Fruit fly (Drosophila melanogaster): ENCODE measurements around the gene Ndc1.

The Ndc1 gene

DNA sequence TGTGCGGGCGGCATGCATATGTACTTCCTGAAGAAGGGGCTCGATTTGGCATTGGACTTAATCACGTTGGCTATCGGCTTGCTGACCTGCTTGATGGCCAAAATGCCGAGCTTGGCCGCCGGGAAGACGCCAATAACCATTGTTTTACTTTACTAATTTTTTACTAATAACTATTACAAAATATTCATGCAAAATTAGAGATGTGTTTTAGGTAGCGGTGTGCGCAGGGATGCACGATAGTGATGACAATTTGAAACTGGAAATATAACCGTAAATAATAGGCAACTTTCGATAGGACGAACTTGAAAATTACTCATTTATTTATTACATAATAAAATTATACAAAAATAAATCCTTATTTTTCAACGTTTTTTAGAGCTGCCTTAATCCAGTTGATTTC lies 3.2 kb downstream of the Ndc1 start, which contains the start of gene CG13601 (continued):
- TF ChIP-seq emc (GFP tag; optimal IDR thresholded peaks at IDR 0.05) (no peak), CG12744 (GFP tag; optimal IDR thresholded peaks at IDR 0.05) (no peak), fd96Cb (tag; optimal IDR thresholded peaks at IDR 0.05) (no peak), dpn (GFP tag; optimal IDR thresholded peaks at IDR 0.05) (peak in 1 of 2 experiments; percentile 35), CG8478 (optimal IDR thresholded peaks at IDR 0.05) (no peak), sens (GFP tag) (peak; percentile 55), Eip74EF (GFP tag; optimal IDR thresholded peaks at IDR 0.05) (peak in 1 of 2 experiments; percentile 25), Gug (GFP tag; IDR thresholded peaks at IDR 0.05) (peak; percentile 56; the same call in 1 of the 4 replicates), CG6689 (GFP tag; IDR thresholded peaks at IDR 0.05) (no peak), CG12942 (GFP tag; optimal IDR thresholded peaks at IDR 0.05) (no peak), CG34376 (GFP tag; optimal IDR thresholded peaks at IDR 0.05) (peak; percentile 27), CG5180 (GFP tag; optimal IDR thresholded peaks at IDR 0.05) (no peak), CG9727 (GFP tag; optimal IDR thresholded peaks at IDR 0.05) (peak; percentile 8), CG7556 (GFP tag; optimal IDR thresholded peaks at IDR 0.05) (no peak), phol (tag; optimal IDR thresholded peaks at IDR 0.05) (peak; percentile 27), scrt (GFP tag; optimal IDR thresholded peaks at IDR 0.05) (no peak), CG15269 (tag; optimal IDR thresholded peaks at IDR 0.05) (peak; percentile 33), Sry-δ (GFP tag; optimal IDR thresholded peaks at IDR 0.05) (peak; percentile 84), CG9437 (GFP tag; optimal IDR thresholded peaks at IDR 0.05) (no peak), pzg (GFP tag; optimal IDR thresholded peaks at IDR 0.05) (peak; percentile 50), CG14014 (GFP tag; IDR thresholded peaks at IDR 0.05) (peak; percentile 37; the same call in 1 of the 2 replicates), E2f1 (GFP tag; IDR thresholded peaks at IDR 0.05) (no peak), CG7963 (GFP tag; IDR thresholded peaks at IDR 0.05; ENCODE audit: partially characterized antibody) (0 out of 3 replicates have a peak, but pooled peaks have one; percentile 53), fd3F (GFP tag; optimal IDR thresholded peaks at IDR 0.05) (no peak), cad (GFP tag; optimal IDR thresholded peaks at IDR 0.05) (no peak), Rfx (GFP tag; IDR thresholded peaks at IDR 0.05) (peak; percentile 75), hkb (optimal IDR thresholded peaks at IDR 0.05) (no peak), hkb (GFP tag; IDR thresholded peaks at IDR 0.05) (0 out of 2 replicates have a peak, but pooled peaks have one; percentile 21), CG6813 (GFP tag; optimal IDR thresholded peaks at IDR 0.05) (no peak), CG4617 (GFP tag; optimal IDR thresholded peaks at IDR 0.05; ENCODE audit: borderline replicate concordance) (peak; percentile 52), hbn (GFP tag; IDR thresholded peaks at IDR 0.05; ENCODE audit: partially characterized antibody) (peak; percentile 82), en (GFP tag; optimal IDR thresholded peaks at IDR 0.05) (no peak), CG4854 (GFP tag; optimal IDR thresholded peaks at IDR 0.05) (peak; percentile 19), Xbp1 (GFP tag; optimal IDR thresholded peaks at IDR 0.05) (peak; percentile 53), Taf1 (GFP tag; IDR thresholded peaks at IDR 0.05) (0 out of 2 replicates have a peak, but pooled peaks have one; percentile 19), CG8924 (tag; optimal IDR thresholded peaks at IDR 0.05) (peak; percentile 53), da (GFP tag; optimal IDR thresholded peaks at IDR 0.05) (no peak), CG9932 (GFP tag; IDR thresholded peaks at IDR 0.05) (peak; percentile 73), BEAF-32 (GFP tag; optimal IDR thresholded peaks at IDR 0.05) (peak; percentile 82), unpg (GFP tag; optimal IDR thresholded peaks at IDR 0.05) (peak; percentile 14), CG12391 (tag; optimal IDR thresholded peaks at IDR 0.05) (peak; percentile 49), CG2116 (GFP tag; optimal IDR thresholded peaks at IDR 0.05) (peak; percentile 25), p53 (GFP tag; optimal IDR thresholded peaks at IDR 0.05) (no peak), CG5953 (GFP tag; IDR thresholded peaks at IDR 0.05) (no peak), Fer1 (GFP tag; optimal IDR thresholded peaks at IDR 0.05) (no peak), CG13287 (GFP tag; IDR thresholded peaks at IDR 0.05; ENCODE audit: partially characterized antibody) (peak; percentile 90), NFAT (GFP tag; IDR thresholded peaks at IDR 0.05) (peak; percentile 56; the same call in 1 of the 2 replicates), CG15514 (GFP tag; optimal IDR thresholded peaks at IDR 0.05) (peak; percentile 64), Doc3 (GFP tag; IDR thresholded peaks at IDR 0.05; ENCODE audit: partially characterized antibody) (peak; percentile 87), CG9609 (GFP tag; optimal IDR thresholded peaks at IDR 0.05) (no peak)
